Worm (Caenorhabditis elegans): ENCODE data around the gene irld-22.

DNA sequence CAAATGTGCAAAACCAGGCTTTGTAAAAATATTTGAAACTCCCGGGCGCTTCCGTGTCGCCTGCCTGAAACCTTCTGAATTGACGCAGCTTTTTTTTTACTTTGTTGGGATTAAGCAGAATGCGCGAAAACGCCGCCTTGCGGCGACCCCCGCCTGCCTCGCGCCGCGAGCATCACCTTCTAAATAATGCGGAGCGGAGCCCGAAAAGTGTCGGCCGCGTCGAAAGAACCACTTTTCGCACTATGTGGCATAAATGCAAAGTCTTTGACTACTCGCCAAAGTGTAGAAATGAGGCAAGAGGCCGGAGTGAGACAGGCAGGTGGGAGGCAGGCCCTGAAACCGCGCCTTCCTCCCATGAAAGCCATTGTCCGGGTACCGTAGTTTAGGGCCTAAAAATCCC lies 13.1 kb upstream of the irld-22 start:
- no peak for TF ChIP-seq aly-2 (tag; optimal IDR thresholded peaks at IDR 0.05)
- TF ChIP-seq ceh-16 (tag; optimal IDR thresholded peaks at IDR 0.05): no peak
- TF ChIP-seq mml-1 (tag; optimal IDR thresholded peaks at IDR 0.05): no peak
- TF ChIP-seq ztf-4 (tag; optimal IDR thresholded peaks at IDR 0.05): no peak
- no peak for TF ChIP-seq mdl-1 (tag; optimal IDR thresholded peaks at IDR 0.05)
- no peak for TF ChIP-seq ceh-82 (tag; optimal IDR thresholded peaks at IDR 0.05)
- TF ChIP-seq elt-3 (tag; optimal IDR thresholded peaks at IDR 0.05): no peak
- no peak for TF ChIP-seq fos-1 (tag; optimal IDR thresholded peaks at IDR 0.05)
- TF ChIP-seq daf-12 (tag; optimal IDR thresholded peaks at IDR 0.05): no peak
- TF ChIP-seq skn-1 (tag; optimal IDR thresholded peaks at IDR 0.05): no peak
- TF ChIP-seq unc-62 (GFP tag; optimal IDR thresholded peaks at IDR 0.05): no peak
- TF ChIP-seq pha-4 (tag; optimal IDR thresholded peaks at IDR 0.05): no peak

All from whole organism, L3 larva.